Worm (Caenorhabditis elegans): ENCODE results near the gene sdz-27.

DNA sequence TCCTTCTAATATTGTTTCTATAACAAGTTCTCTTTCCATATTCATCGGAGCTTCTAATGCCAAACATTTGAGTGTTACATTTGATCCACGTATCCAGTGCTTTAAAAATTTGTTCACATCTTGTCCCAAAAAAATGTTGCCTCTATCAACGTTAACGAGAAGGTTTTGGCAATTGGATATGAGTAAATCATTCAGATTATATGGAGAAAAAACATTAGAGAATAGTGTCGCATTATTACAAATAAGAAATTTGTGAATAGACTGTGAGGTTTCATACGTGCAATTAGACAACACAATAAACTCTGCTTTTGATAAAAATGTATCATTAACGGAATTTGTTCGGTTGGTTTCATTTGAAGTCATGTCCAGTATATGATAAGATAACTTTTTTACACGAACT lies 26.9 kb upstream of the sdz-27 start, which contains the start of gene mboa-4:
- no peak for TF ChIP-seq repo-1 (tag; optimal IDR thresholded peaks at IDR 0.05)
- TF ChIP-seq aptf-2 (GFP tag; conservative IDR thresholded peaks at IDR 0.05): no peak
- TF ChIP-seq ceh-27 (GFP tag; optimal IDR thresholded peaks at IDR 0.05): no peak
- no peak for TF ChIP-seq snpc-4 (GFP tag; optimal IDR thresholded peaks at IDR 0.05)
- no peak for TF ChIP-seq snpc-4 (tag; optimal IDR thresholded peaks at IDR 0.05)
- TF ChIP-seq K12H6.12 (tag; optimal IDR thresholded peaks at IDR 0.05): no peak
- TF ChIP-seq F23B12.7 (tag; optimal IDR thresholded peaks at IDR 0.05; ENCODE audit: insufficient read depth): no peak
- no peak for TF ChIP-seq pha-4 (tag; optimal IDR thresholded peaks at IDR 0.05)
- no peak for TF ChIP-seq unc-62 (GFP tag; optimal IDR thresholded peaks at IDR 0.05)
- TF ChIP-seq attf-6 (GFP tag; IDR thresholded peaks at IDR 0.05): no peak
- TF ChIP-seq xnd-1 (tag; optimal IDR thresholded peaks at IDR 0.05): no peak
- no peak for TF ChIP-seq F57A8.1 (GFP tag; optimal IDR thresholded peaks at IDR 0.05)
- no peak for TF ChIP-seq ceh-100 (GFP tag; IDR thresholded peaks at IDR 0.05)
